Fruit fly (Drosophila melanogaster) whole organism, adult: ENCODE data around the gene CG34250.

ENCODE experiments used
- CG12768 ChIP-seq: fragments of 200-800 bp; sonication (Bioruptor generic); optimal IDR thresholded peaks from 2 replicates; lab custom pipeline; 2017; ENCODE audit warnings: missing biosample characterization, missing genetic modification characterization, mild to moderate bottlenecking, moderate library complexity, missing genetic modification reagents
- CG1620 ChIP-seq: fragments of 200-800 bp; sonication (Bioruptor generic); optimal IDR thresholded peaks from 2 replicates; lab custom pipeline; 2016; ENCODE audit warnings: missing biosample characterization, missing genetic modification characterization
- CG33017 ChIP-seq: fragments of 200-800 bp; sonication (Bioruptor generic); optimal IDR thresholded peaks from 2 replicates; lab custom pipeline; 2018; ENCODE audit warnings: missing biosample characterization, mild to moderate bottlenecking, missing genetic modification characterization, moderate library complexity
- CG5204 ChIP-seq: fragments of 200-800 bp; sonication (Bioruptor generic); optimal IDR thresholded peaks from 2 replicates; lab custom pipeline; 2016; ENCODE audit warnings: missing biosample characterization, missing genetic modification characterization
- CG7045 ChIP-seq: fragments of 200-800 bp; sonication (Bioruptor generic); optimal IDR thresholded peaks from 2 replicates; lab custom pipeline; 2017; ENCODE audit warnings: missing biosample characterization, mild to moderate bottlenecking, missing genetic modification characterization
- CG7101 ChIP-seq: fragments of 200-800 bp; sonication (Bioruptor generic); optimal IDR thresholded peaks from 2 replicates; lab custom pipeline; 2018; ENCODE audit warnings: missing biosample characterization, mild to moderate bottlenecking, missing genetic modification characterization, moderate library complexity
- Clk ChIP-seq: fragments of 200-800 bp; sonication (Bioruptor generic); optimal IDR thresholded peaks from 2 replicates; lab custom pipeline; 2017; ENCODE audit warnings: missing biosample characterization, missing genetic modification characterization
- Crg-1 ChIP-seq: fragments of 200-800 bp; sonication (Bioruptor generic); optimal IDR thresholded peaks from 2 replicates; lab custom pipeline; 2016; ENCODE audit warnings: missing biosample characterization, missing genetic modification characterization
- cnc ChIP-seq, 2 experiments: fragments of >200 bp; optimal IDR thresholded peaks; 2 replicates each; lab custom pipeline; 2017
- kay ChIP-seq: fragments of 200-800 bp; sonication (Bioruptor generic); peaks from one replicate; lab custom pipeline; 2016; ENCODE audit warnings: missing biosample characterization, missing genetic modification characterization, borderline replicate concordance
- ovo ChIP-seq: fragments of 200-800 bp; sonication (Bioruptor generic); optimal IDR thresholded peaks from 2 replicates; lab custom pipeline; 2016; ENCODE audit warnings: missing biosample characterization, missing genetic modification characterization
- pad ChIP-seq: fragments of 200-800 bp; sonication (Bioruptor generic); optimal IDR thresholded peaks from 3 replicates; lab custom pipeline; 2017; ENCODE audit warnings: missing biosample characterization, missing genetic modification characterization, mild to moderate bottlenecking, moderate library complexity, missing genetic modification reagents
- tj ChIP-seq: fragments of 200-800 bp; sonication (Bioruptor generic); optimal IDR thresholded peaks from 3 replicates; lab custom pipeline; 2017; ENCODE audit warnings: missing biosample characterization, mild to moderate bottlenecking, missing genetic modification characterization, moderate library complexity
- toe ChIP-seq: fragments of 200-800 bp; sonication (Bioruptor generic); optimal IDR thresholded peaks from 2 replicates; lab custom pipeline; 2016; ENCODE audit warnings: missing biosample characterization, missing genetic modification characterization

- TF ChIP-seq ovo (peak; percentile 42), pad (GFP tag; lab: Kevin White, UChicago) (no peak), toe (GFP tag; lab: Kevin White, UChicago) (peak; percentile 45), CG1620 (GFP tag; lab: Kevin White, UChicago) (peak; percentile 33), kay (GFP tag; lab: Kevin White, UChicago) (peak; percentile 80), CG7101 (tag; lab: Kevin White, UChicago) (no peak), Crg-1 (GFP tag; lab: Kevin White, UChicago) (peak; percentile 51), CG12768 (GFP tag; lab: Kevin White, UChicago) (no peak), Clk (GFP tag; lab: Kevin White, UChicago) (no peak), CG7045 (GFP tag; lab: Kevin White, UChicago) (peak; percentile 52), tj (peak; percentile 52), cnc (optimal IDR thresholded peaks at IDR 0.05; lab: Kevin White, UChicago) (no peak), CG5204 (GFP tag; lab: Kevin White, UChicago) (no peak), CG33017 (tag; lab: Kevin White, UChicago) (no peak)
Observed at dm6 chr3L:17475979-17476393, at the start of gene CG34250.
